Worm (Caenorhabditis elegans) whole organism, early embryonic: ENCODE measurements around the gene bca-2.
A peak's percentile ranks its signal among the peaks of the same experiment; 100 is the strongest.
"Not testable (repeated sequence)": the region's sequence is repeated elsewhere in the genome, so short reads cannot be mapped to it uniquely, and the experiment has no call there.

Experiments used
- B0310.2 ChIP-seq: sonication (generic microtip); optimal IDR thresholded peaks from 2 replicates; lab custom pipeline; 2016; ENCODE audit warnings: mild to moderate bottlenecking, missing genetic modification characterization, missing compliant biosample characterization
- F13C5.2 ChIP-seq: sonication (generic microtip); optimal IDR thresholded peaks from 2 replicates; lab custom pipeline; 2017; ENCODE audit warnings: mild to moderate bottlenecking, missing genetic modification characterization, inconsistent platforms, missing compliant biosample characterization
- aly-1 ChIP-seq: sonication (generic microtip); optimal IDR thresholded peaks from 2 replicates; lab custom pipeline; 2016; ENCODE audit warnings: missing genetic modification characterization, missing compliant biosample characterization
- ama-1 ChIP-seq: fragments of 150-350 bp; optimal IDR thresholded peaks from 2 replicates; lab custom pipeline; 2014
- ceh-13 ChIP-seq: fragments of 200-800 bp; sonication (Bioruptor generic); optimal IDR thresholded peaks from 2 replicates; lab custom pipeline; 2018; ENCODE audit warnings: mild to moderate bottlenecking, missing genetic modification characterization, missing compliant biosample characterization
- ceh-36 ChIP-seq: sonication (generic microtip); optimal IDR thresholded peaks from 2 replicates; lab custom pipeline; 2016; ENCODE audit warnings: missing genetic modification characterization, inconsistent platforms, missing compliant biosample characterization
- ets-7 ChIP-seq: sonication (generic microtip); optimal IDR thresholded peaks from 2 replicates; lab custom pipeline; 2016; ENCODE audit warnings: missing genotype, missing genetic modification characterization, missing compliant biosample characterization
- flt-1 ChIP-seq: fragments of 200-800 bp; sonication (Bioruptor generic); IDR thresholded peaks from 2 replicates; pipeline ENCODE4 v1.3.6; 2022; ENCODE audit warnings: missing genetic modification characterization, missing compliant biosample characterization
- hmbx-1 ChIP-seq: sonication (generic microtip); optimal IDR thresholded peaks from 2 replicates; lab custom pipeline; 2016; ENCODE audit warnings: mild to moderate bottlenecking, missing genetic modification characterization, missing compliant biosample characterization
- hmg-4 ChIP-seq: fragments of 200-800 bp; sonication (Bioruptor generic); optimal IDR thresholded peaks from 2 replicates; lab custom pipeline; 2018; ENCODE audit warnings: mild to moderate bottlenecking, missing genetic modification characterization, missing compliant biosample characterization
- hnd-1 ChIP-seq: sonication (generic microtip); optimal IDR thresholded peaks from 2 replicates; lab custom pipeline; 2016; ENCODE audit warnings: missing genetic modification characterization, missing compliant biosample characterization
- pes-1 ChIP-seq: fragments of 200-800 bp; sonication (Bioruptor generic); IDR thresholded peaks from 2 replicates; pipeline ENCODE4 v1.3.6; 2022; ENCODE audit warnings: missing genetic modification reagents, missing genetic modification characterization, missing compliant biosample characterization
- scrt-1 ChIP-seq: fragments of 200-800 bp; sonication (Bioruptor generic); IDR thresholded peaks from 2 replicates; pipeline ENCODE4 v1.3.6; 2022; ENCODE audit warnings: missing genetic modification characterization, missing compliant biosample characterization
- sea-1 ChIP-seq: fragments of 200-800 bp; sonication (Bioruptor generic); conservative IDR thresholded peaks from 2 replicates; pipeline ENCODE4 v1.3.6; 2022; ENCODE audit warnings: missing genetic modification characterization, missing compliant biosample characterization
- tbx-11 ChIP-seq: fragments of 200-800 bp; sonication (Bioruptor generic); IDR thresholded peaks from 2 replicates; pipeline ENCODE4 v1.3.6; 2022; ENCODE audit warnings: missing genetic modification characterization, missing compliant biosample characterization
- tbx-37 ChIP-seq: fragments of 200-800 bp; sonication (Bioruptor generic); conservative IDR thresholded peaks from 2 replicates; pipeline ENCODE4 v1.3.6; 2022; ENCODE audit warnings: missing genetic modification reagents, missing genetic modification characterization, missing compliant biosample characterization
- tra-4 ChIP-seq: sonication (generic microtip); optimal IDR thresholded peaks from 2 replicates; lab custom pipeline; 2017; ENCODE audit warnings: missing genetic modification characterization, missing compliant biosample characterization

Gene bca-2

DNA sequence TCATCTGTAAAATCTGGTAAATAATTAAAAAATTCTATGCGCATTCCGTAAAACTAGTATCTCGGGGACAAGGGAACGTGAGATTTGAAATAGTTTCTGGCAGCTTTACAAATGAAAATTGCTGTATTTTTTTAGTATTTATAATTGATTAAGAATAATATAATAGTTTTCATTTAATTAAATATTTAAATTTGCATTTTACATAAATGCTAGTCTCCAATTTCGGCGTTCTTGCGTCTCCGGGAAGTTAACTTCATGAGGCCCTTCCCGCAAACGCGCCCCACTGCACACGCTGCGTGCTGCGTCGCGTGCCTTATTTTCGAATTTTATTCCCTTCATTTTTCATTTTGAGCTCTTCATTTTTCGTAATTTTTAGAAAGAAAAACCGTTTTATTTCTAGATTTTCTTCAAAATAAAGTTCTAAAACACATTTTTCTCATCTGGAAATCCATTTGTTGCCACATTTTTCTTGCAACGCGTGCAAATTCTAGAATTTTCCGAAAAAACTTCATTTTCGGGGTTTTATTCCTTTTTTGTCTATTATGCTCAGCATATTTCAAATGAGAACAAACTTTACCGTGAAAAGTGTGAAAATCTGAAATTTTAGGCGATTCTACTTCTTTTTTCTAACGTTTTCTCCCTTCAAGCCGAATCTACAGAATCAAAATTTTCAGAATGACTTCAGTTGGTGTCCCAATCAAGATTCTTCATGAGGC lies 12.5 kb downstream of the bca-2 start, which contains the start of the genes snx-13 and snr-1:
Gene snx-13 (minus strand): TSS at position 55 of the 716 bp plus-strand sequence.
Gene snr-1 (plus strand): TSS at position 666 of the 716 bp plus-strand sequence.
- TF ChIP-seq ama-1: no peak
- TF ChIP-seq ceh-36 (tag; lab: Kevin White, UChicago): peak; percentile 61
- TF ChIP-seq hmbx-1 (tag; lab: Kevin White, UChicago): peak; percentile 90
- peak; percentile 16 for TF ChIP-seq ets-7 (tag; lab: Kevin White, UChicago)
- TF ChIP-seq hnd-1 (tag; lab: Kevin White, UChicago): peak; percentile 73
- peak; percentile 88 for TF ChIP-seq ceh-13 (GFP tag; lab: Kevin White, UChicago)
- TF ChIP-seq sea-1: peak; percentile 79
- TF ChIP-seq F13C5.2: peak; percentile 84
- peak; percentile 71 for TF ChIP-seq tbx-37 (GFP tag; lab: Robert Waterston, UW)
- no peak for TF ChIP-seq aly-1 (tag; lab: Kevin White, UChicago)
- peak; percentile 87 for TF ChIP-seq hmg-4 (GFP tag; lab: Kevin White, UChicago)
- peak; percentile 86 for TF ChIP-seq B0310.2 (tag; lab: Kevin White, UChicago)
- TF ChIP-seq flt-1 (GFP tag; lab: Robert Waterston, UW): 0 out of 2 replicates have a peak, but pooled peaks have one; percentile 49
- TF ChIP-seq pes-1 (GFP tag; lab: Robert Waterston, UW): peak; percentile 88
- peak; percentile 72 for TF ChIP-seq scrt-1
- peak; percentile 75 for TF ChIP-seq tbx-11 (GFP tag; lab: Robert Waterston, UW)
- peak; percentile 63 for TF ChIP-seq tra-4 (tag; lab: Kevin White, UChicago)

DNA sequence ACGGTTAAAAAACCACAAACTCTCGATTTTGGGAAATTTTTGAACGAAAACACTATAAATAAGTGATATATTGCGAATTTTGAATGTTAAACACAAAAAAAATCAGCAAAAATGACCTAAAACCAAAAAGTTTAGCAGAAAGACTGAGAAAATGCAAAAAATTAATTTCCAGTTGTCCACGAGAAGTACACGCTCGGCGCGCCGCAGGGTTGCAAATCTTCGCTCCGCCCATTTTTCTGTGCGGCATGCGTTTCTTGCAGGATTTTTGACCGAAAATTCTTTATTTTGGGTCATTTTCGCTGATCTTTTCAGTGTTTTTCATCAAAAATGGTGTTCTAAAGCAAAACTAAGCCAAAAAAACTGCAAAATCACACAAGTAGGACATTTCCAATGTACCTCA lies 15.2 kb downstream of the bca-2 start:
- no peak for TF ChIP-seq sea-1
- TF ChIP-seq ceh-13 (GFP tag; lab: Kevin White, UChicago): no peak
- TF ChIP-seq ets-7 (tag; lab: Kevin White, UChicago): no peak
- TF ChIP-seq hmbx-1 (tag; lab: Kevin White, UChicago): no peak
- no peak for TF ChIP-seq ceh-36 (tag; lab: Kevin White, UChicago)
- TF ChIP-seq ama-1: no peak
- no peak for TF ChIP-seq hnd-1 (tag; lab: Kevin White, UChicago)
- no peak for TF ChIP-seq tbx-37 (GFP tag; lab: Robert Waterston, UW)
- TF ChIP-seq scrt-1: no peak
- no peak for TF ChIP-seq tbx-11 (GFP tag; lab: Robert Waterston, UW)
- no peak for TF ChIP-seq flt-1 (GFP tag; lab: Robert Waterston, UW)
- no peak for TF ChIP-seq pes-1 (GFP tag; lab: Robert Waterston, UW)

DNA sequence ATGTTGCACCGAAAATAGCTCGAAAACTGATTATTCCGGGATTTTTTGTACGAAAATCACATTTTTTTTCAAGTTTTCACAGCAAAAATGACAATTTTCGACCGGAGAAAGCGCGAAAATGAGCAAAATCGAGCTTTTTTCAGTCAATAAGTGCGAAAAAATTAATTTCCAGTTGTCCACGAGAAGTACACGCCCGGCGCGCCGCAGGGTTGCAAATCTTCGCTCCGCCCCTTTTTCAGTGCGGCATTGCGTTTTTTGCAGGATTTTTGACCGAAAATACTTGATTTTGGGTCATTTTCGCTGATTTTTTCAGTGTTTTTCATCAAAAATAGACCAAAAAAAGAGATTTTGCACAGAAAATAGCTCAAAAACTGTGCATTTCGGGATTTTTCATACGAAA lies 15.7 kb downstream of the bca-2 start:
- TF ChIP-seq hnd-1 (tag; lab: Kevin White, UChicago) (no peak), hmbx-1 (tag; lab: Kevin White, UChicago) (no peak), ama-1 (no peak), B0310.2 (tag; lab: Kevin White, UChicago) (no peak), scrt-1 (no peak), ceh-13 (GFP tag; lab: Kevin White, UChicago) (no peak), sea-1 (no peak), ets-7 (tag; lab: Kevin White, UChicago) (no peak), pes-1 (GFP tag; lab: Robert Waterston, UW) (no peak), hmg-4 (GFP tag; lab: Kevin White, UChicago) (no peak), F13C5.2 (no peak), tra-4 (tag; lab: Kevin White, UChicago) (no peak)

DNA sequence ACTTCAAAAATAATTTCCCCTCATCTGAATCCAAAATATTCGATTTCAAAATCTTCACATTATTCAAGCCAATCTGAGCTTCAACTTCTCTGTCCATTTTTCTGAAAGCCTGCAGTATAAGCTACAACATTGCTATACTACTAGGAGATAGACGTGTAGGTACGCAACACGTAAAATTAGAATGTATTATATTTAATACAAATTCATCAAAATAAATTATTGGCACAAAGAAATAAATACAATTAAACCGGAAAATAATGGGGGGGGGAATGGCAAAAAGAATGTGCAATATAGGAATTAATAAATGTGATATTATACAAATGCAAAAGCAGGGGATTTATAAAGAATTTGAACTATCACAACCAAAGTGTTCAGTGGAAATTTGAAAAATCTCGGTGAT lies 21.4 kb downstream of the bca-2 start, which contains the start of gene Y116A8C.25:
Gene Y116A8C.25 (minus strand): TSS at position 101 of the 400 bp plus-strand sequence.
- TF ChIP-seq hmg-4 (GFP tag; lab: Kevin White, UChicago) (no peak), ceh-13 (GFP tag; lab: Kevin White, UChicago) (no peak), aly-1 (tag; lab: Kevin White, UChicago) (no peak), tbx-11 (GFP tag; lab: Robert Waterston, UW) (no peak), scrt-1 (no peak), B0310.2 (tag; lab: Kevin White, UChicago) (no peak), hmbx-1 (tag; lab: Kevin White, UChicago) (no peak), tbx-37 (GFP tag; lab: Robert Waterston, UW) (no peak), ceh-36 (tag; lab: Kevin White, UChicago) (no peak), ama-1 (no peak), hnd-1 (tag; lab: Kevin White, UChicago) (no peak), ets-7 (tag; lab: Kevin White, UChicago) (no peak), F13C5.2 (no peak), pes-1 (GFP tag; lab: Robert Waterston, UW) (no peak)

DNA sequence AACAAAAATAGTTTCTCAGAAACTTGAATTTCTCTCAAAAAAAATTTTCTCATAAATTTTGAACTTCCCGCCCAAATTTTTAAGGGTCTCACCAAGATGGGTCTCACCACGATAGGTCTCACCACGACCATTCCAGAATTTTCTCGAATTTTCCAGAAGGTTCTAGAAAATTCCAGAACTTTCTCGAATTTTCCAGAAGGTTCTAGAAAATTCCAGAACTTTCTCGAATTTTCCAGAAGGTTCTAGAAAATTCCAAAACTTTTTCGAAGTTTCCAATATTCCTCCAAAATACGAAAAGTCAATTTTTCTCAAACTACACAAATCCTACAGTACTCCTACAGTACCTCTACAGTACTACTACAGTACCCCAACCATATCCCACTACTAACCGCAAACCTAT lies 24.0 kb downstream of the bca-2 start:
- TF ChIP-seq pes-1 (GFP tag; lab: Robert Waterston, UW): 0 out of 2 replicates have a peak, but pooled peaks have one; percentile 33

DNA sequence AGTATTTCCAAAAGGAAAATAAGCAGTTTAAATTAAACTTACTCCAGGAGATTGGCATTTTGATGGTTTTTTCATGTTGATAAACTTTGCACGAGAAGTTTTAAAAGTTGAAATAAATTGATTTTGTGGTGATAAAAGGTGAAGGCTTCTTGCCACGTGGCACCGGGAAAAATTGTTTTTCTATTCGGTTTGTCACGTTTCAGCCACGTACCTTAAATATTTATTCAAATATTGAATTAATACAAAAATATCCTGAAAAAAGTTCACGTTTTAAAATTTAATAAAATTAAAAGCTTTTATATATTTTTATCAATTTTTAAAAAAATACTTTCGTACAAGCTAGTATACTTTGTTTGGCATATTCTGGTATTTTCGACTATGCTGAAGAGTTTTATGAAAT lies 29.3 kb downstream of the bca-2 start, which contains the start of gene Y116A8C.24:
Gene Y116A8C.24 (minus strand): TSS at position 101 of the 400 bp plus-strand sequence.
- TF ChIP-seq hmbx-1 (tag; lab: Kevin White, UChicago); tbx-11 (GFP tag; lab: Robert Waterston, UW); hmg-4 (GFP tag; lab: Kevin White, UChicago): not testable (repeated sequence)

DNA sequence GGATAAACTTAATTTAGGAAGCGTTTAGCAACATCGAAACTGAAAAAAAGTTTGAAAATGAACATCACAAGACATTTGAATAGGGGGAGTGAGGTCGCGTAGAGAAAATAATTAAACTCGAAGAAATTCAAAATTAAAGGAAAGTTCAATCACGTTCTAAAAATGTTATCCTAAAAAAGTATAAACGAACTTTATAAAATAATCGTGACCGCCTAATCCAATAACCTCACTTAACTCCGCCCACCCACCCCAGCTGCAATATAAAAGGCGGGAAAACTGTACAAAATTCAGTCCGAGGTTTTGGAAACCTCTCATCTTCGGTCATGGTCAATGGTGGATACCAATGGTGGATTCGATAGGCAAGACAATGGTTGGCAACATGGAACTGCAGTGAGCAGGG lies 35.1 kb downstream of the bca-2 start, which contains the start of gene Y116A8C.465:
Gene Y116A8C.465 (plus strand): TSS at position 301 of the 400 bp plus-strand sequence.
- TF ChIP-seq ceh-36 (tag; lab: Kevin White, UChicago); hnd-1 (tag; lab: Kevin White, UChicago); hmg-4 (GFP tag; lab: Kevin White, UChicago): not testable (repeated sequence)
